Worm (Caenorhabditis elegans) whole organism, L3 larva: Measurements from ENCODE around the gene M04D8.5.

ENCODE experiments used
- R02D3.7 ChIP-seq: fragments of 150-350 bp; optimal IDR thresholded peaks from 2 replicates; lab custom pipeline; 2014; ENCODE audit warnings: missing biosample characterization, missing genetic modification characterization
- ZK546.5 ChIP-seq: sonication (generic microtip); optimal IDR thresholded peaks from 2 replicates; lab custom pipeline; 2017; ENCODE audit warnings: missing biosample characterization, missing genetic modification characterization
- aly-2 ChIP-seq: fragments of 150-350 bp; optimal IDR thresholded peaks from 2 replicates; lab custom pipeline; 2014; ENCODE audit warnings: missing biosample characterization, missing genetic modification characterization
- ama-1 ChIP-seq: fragments of 150-350 bp; optimal IDR thresholded peaks from 2 replicates; lab custom pipeline; 2018
- ceh-82 ChIP-seq: fragments of 150-350 bp; optimal IDR thresholded peaks from 2 replicates; lab custom pipeline; 2014; ENCODE audit warnings: missing biosample characterization, missing genetic modification characterization
- ceh-9 ChIP-seq: sonication (generic microtip); optimal IDR thresholded peaks from 2 replicates; lab custom pipeline; 2018; ENCODE audit warnings: missing biosample characterization, missing genetic modification characterization
- daf-12 ChIP-seq: fragments of 150-350 bp; optimal IDR thresholded peaks from 2 replicates; lab custom pipeline; 2014; ENCODE audit warnings: missing biosample characterization, missing genetic modification reagents, missing genetic modification characterization
- egl-27 ChIP-seq: sonication (generic microtip); optimal IDR thresholded peaks from 4 replicates; lab custom pipeline; 2017; ENCODE audit warnings: missing biosample characterization, missing genetic modification reagents, missing genetic modification characterization
- egl-5 ChIP-seq: fragments of 150-350 bp; optimal IDR thresholded peaks from 2 replicates; lab custom pipeline; 2017; ENCODE audit warnings: missing biosample characterization, missing genetic modification reagents, missing genetic modification characterization, inconsistent platforms
- elt-1 ChIP-seq: fragments of 150-350 bp; optimal IDR thresholded peaks from 2 replicates; lab custom pipeline; 2014; ENCODE audit warnings: missing biosample characterization, missing genetic modification characterization
- elt-3 ChIP-seq, 3 experiments: fragments of 150-350 bp in 1 of 3; sonication (generic microtip) in 2 of 3; optimal IDR thresholded peaks; 2 replicates in 2 of 3; 4 replicates in 1 of 3; lab custom pipeline; 2014 to 2017; ENCODE audit warnings: missing biosample characterization in 3 of 3, missing genetic modification characterization in 3 of 3
- fkh-10 ChIP-seq: sonication (generic microtip); optimal IDR thresholded peaks from 2 replicates; lab custom pipeline; 2017; ENCODE audit warnings: missing biosample characterization, missing genetic modification reagents, missing genetic modification characterization
- fkh-2 ChIP-seq: fragments of 150-350 bp; optimal IDR thresholded peaks from 2 replicates; lab custom pipeline; 2014; ENCODE audit warnings: missing biosample characterization, missing genetic modification reagents, missing genetic modification characterization
- hmg-11 ChIP-seq: sonication (generic microtip); optimal IDR thresholded peaks from 2 replicates; lab custom pipeline; 2016; ENCODE audit warnings: missing genetic modification characterization, missing compliant biosample characterization
- lin-15B ChIP-seq: fragments of 150-350 bp; optimal IDR thresholded peaks from 2 replicates; lab custom pipeline; 2014; ENCODE audit warnings: missing biosample characterization, missing genetic modification characterization
- lin-39 ChIP-seq: fragments of 150-350 bp; optimal IDR thresholded peaks from 2 replicates; lab custom pipeline; 2018; ENCODE audit warnings: missing biosample characterization, missing genetic modification reagents, missing genetic modification characterization
- lsy-12 ChIP-seq: sonication (generic microtip); optimal IDR thresholded peaks from 2 replicates; lab custom pipeline; 2016; ENCODE audit warnings: mild to moderate bottlenecking, missing genetic modification characterization, missing compliant biosample characterization
- mml-1 ChIP-seq: fragments of 150-350 bp; sonication (generic microtip); optimal IDR thresholded peaks from 3 replicates; lab custom pipeline; 2014; ENCODE audit warnings: missing biosample characterization, missing genetic modification characterization
- nfya-1 ChIP-seq: sonication (generic microtip); optimal IDR thresholded peaks from 2 replicates; lab custom pipeline; 2017; ENCODE audit warnings: missing genetic modification characterization, mild to moderate bottlenecking, missing compliant biosample characterization, antibody characterized with exemption, moderate library complexity; ENCODE audit not compliant: insufficient read depth
- nhr-12 ChIP-seq: fragments of 150-350 bp; optimal IDR thresholded peaks from 2 replicates; lab custom pipeline; 2014; ENCODE audit warnings: missing biosample characterization, missing genetic modification characterization
- nhr-23 ChIP-seq: fragments of 150-350 bp; optimal IDR thresholded peaks from 2 replicates; lab custom pipeline; 2014; ENCODE audit warnings: missing biosample characterization, missing genetic modification reagents, missing genetic modification characterization
- nhr-43 ChIP-seq: sonication (generic microtip); optimal IDR thresholded peaks from 2 replicates; lab custom pipeline; 2016; ENCODE audit warnings: mild to moderate bottlenecking, missing genetic modification characterization, missing compliant biosample characterization; ENCODE audit not compliant: poor library complexity, severe bottlenecking
- nhr-67 ChIP-seq: fragments of 150-350 bp; optimal IDR thresholded peaks from 2 replicates; lab custom pipeline; 2014; ENCODE audit warnings: missing biosample characterization, missing genetic modification characterization
- nhr-76 ChIP-seq: fragments of 150-350 bp; sonication (generic microtip); optimal IDR thresholded peaks from 5 replicates; lab custom pipeline; 2014; ENCODE audit warnings: missing biosample characterization, missing genetic modification characterization
- nhr-77 ChIP-seq: fragments of 150-350 bp; optimal IDR thresholded peaks from 2 replicates; lab custom pipeline; 2014; ENCODE audit warnings: missing biosample characterization, missing genetic modification characterization
- pha-4 ChIP-seq: fragments of 150-350 bp; optimal IDR thresholded peaks from 2 replicates; lab custom pipeline; 2014; ENCODE audit warnings: missing biosample characterization, missing genetic modification reagents, missing genetic modification characterization
- sea-2 ChIP-seq: fragments of 150-350 bp; sonication (generic microtip); optimal IDR thresholded peaks from 4 replicates; lab custom pipeline; 2014; ENCODE audit warnings: missing biosample characterization, missing genetic modification reagents, missing genetic modification characterization
- skn-1 ChIP-seq: fragments of 150-350 bp; optimal IDR thresholded peaks from 2 replicates; lab custom pipeline; 2014; ENCODE audit warnings: missing biosample characterization, missing genetic modification characterization
- snpc-4 ChIP-seq: fragments of 150-350 bp; optimal IDR thresholded peaks from 2 replicates; lab custom pipeline; 2014; ENCODE audit warnings: missing biosample characterization, missing genetic modification characterization
- unc-39 ChIP-seq: sonication (generic microtip); optimal IDR thresholded peaks from 4 replicates; lab custom pipeline; 2017; ENCODE audit warnings: missing biosample characterization, missing genetic modification characterization
- unc-62 ChIP-seq: fragments of 150-350 bp; sonication (generic microtip); optimal IDR thresholded peaks from 4 replicates; lab custom pipeline; 2014; ENCODE audit warnings: missing biosample characterization, missing genetic modification reagents, missing genetic modification characterization
- ztf-11 ChIP-seq: fragments of 150-350 bp; optimal IDR thresholded peaks from 2 replicates; lab custom pipeline; 2014; ENCODE audit warnings: missing biosample characterization, missing genetic modification characterization
- ztf-4 ChIP-seq: fragments of 150-350 bp; optimal IDR thresholded peaks from 2 replicates; lab custom pipeline; 2014; ENCODE audit warnings: missing biosample characterization, missing genetic modification characterization

The M04D8.5 gene

DNA sequence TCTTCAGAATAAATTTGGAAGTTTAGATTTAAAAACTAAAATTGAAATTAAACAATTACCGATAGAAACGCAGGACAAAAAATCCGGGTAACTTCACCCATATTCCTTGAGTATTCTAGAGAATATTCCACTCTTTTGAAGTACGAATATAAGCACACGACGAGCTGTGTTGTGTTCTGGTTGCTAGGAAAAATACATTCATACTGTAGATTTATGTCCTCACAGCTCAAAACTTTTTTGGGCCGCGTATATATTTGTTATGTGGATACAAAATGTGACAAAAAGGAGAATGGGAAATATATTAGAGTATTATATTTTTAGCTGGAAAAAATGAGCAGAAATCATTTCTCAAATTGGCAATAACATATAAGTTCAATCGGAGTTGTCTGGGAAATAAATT is at the start of gene M04D8.5:
M04D8.5 (minus strand) TSS at position 101 of the 400 bp plus-strand sequence.
- TF ChIP-seq ama-1 (no peak), elt-3 (tag; optimal IDR thresholded peaks at IDR 0.05; lab: Kevin White, UChicago) (no peak), aly-2 (tag; lab: Kevin White, UChicago) (no peak), pha-4 (tag; lab: Kevin White, UChicago) (no peak), ceh-9 (tag; lab: Kevin White, UChicago) (no peak), fkh-2 (no peak), egl-27 (tag; lab: Kevin White, UChicago) (no peak), daf-12 (tag; lab: Kevin White, UChicago) (no peak), nhr-23 (tag; lab: Kevin White, UChicago) (no peak)

DNA sequence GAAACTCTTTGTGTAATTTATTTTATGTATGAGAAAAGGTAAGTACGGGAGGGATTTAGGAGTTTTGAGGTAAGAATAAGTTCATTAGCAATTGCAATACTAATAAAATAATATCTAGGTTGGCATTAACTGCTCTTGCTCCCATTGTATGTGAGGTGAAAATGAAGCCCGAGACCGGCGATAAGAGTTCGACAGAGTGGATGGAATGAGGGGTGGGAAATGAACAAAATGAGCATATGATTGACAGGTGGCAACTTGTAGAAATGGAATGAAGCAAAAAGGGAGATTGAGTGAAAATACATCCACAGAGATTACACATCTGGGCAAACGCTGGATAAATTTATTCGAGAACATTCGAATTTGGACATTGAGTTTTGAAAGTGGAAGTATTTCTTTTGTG is 45.7 kb upstream of the M04D8.5 start:
- TF ChIP-seq ZK546.5 (tag; lab: Kevin White, UChicago) (no peak), mml-1 (no peak), nhr-43 (tag; lab: Kevin White, UChicago) (no peak), nfya-1 (tag; lab: Kevin White, UChicago) (no peak), ztf-4 (no peak), fkh-10 (GFP tag; lab: Kevin White, UChicago) (no peak), sea-2 (GFP tag; lab: Kevin White, UChicago) (no peak), skn-1 (tag; lab: Kevin White, UChicago) (no peak), nhr-67 (no peak), ceh-9 (tag; lab: Kevin White, UChicago) (no peak), unc-39 (tag; lab: Kevin White, UChicago) (no peak), ztf-11 (tag; lab: Kevin White, UChicago) (no peak)

DNA sequence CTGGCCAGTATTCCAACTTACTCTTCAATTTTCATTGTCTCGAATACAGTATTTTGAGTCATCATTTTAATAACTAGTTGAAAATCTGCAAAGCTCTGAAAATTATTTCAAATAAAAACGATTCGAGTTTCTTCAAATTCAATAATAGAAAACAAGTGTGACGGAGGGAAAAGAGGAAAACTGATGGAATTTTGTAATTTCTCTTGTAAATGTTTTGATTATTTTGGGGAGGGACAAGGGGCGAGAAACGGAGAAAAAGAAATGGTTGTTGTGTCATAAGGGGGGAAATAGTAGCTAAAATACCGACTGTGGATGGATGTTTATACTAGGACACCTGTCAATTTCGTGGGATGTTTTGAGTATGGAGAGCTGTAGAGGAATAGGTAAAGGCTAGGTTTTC is 45.0 kb upstream of the M04D8.5 start, which contains the start of gene T16G12.9:
T16G12.9 (minus strand) TSS at position 101 of the 400 bp plus-strand sequence.
- TF ChIP-seq snpc-4 (tag; lab: Kevin White, UChicago) (no peak), nfya-1 (tag; lab: Kevin White, UChicago) (no peak), nhr-77 (tag; lab: Kevin White, UChicago) (no peak)

DNA sequence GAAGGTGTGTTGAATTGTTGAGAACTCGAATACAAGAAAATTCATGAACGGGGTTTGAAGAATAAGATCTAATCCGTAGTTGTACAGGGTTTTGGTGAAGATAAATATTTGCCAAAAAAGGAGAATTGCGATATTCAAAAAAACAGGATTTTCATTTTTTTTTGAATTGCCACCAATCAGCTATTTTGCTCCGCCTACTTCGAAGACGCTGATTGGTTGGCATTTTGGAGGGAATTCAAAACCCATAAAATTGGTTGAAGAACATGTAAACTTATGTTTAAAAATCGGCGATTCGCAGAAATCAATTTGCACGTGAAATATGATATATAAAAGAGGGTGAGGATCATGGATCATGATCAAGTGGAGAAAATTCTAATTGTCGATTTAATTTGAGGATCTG is 42.9 kb upstream of the M04D8.5 start:
- peak; percentile 92 for TF ChIP-seq nfya-1 (tag; lab: Kevin White, UChicago)
- no peak for TF ChIP-seq pha-4 (tag; lab: Kevin White, UChicago)
- no peak for TF ChIP-seq R02D3.7 (tag; lab: Kevin White, UChicago)
- no peak for TF ChIP-seq egl-5
- TF ChIP-seq nhr-23 (tag; lab: Kevin White, UChicago): no peak

DNA sequence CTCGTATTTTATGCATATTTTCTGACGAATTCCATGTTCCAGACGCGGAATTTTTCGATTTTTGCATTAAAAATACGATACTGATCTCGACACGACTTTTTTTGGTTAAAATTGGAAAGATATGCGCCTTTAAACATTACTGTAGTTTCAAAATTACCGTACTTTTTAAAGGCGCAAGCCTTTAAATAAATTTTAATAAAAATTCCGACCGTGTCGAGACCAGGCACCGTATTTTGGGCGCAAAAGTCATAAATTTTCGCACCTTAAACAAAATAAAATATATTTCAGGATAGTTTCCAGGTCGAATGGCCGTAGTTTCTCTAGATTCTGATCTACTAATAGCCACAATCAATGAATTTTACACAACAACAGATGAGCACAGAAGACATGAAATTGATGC is 36.2 kb upstream of the M04D8.5 start, which contains the start of gene T16G12.6:
T16G12.6 (plus strand) TSS at position 301 of the 400 bp plus-strand sequence.
- TF ChIP-seq skn-1 (tag; lab: Kevin White, UChicago): no peak
- no peak for TF ChIP-seq daf-12 (tag; lab: Kevin White, UChicago)
- no peak for TF ChIP-seq ZK546.5 (tag; lab: Kevin White, UChicago)
- no peak for TF ChIP-seq fkh-10 (GFP tag; lab: Kevin White, UChicago)
- no peak for TF ChIP-seq snpc-4 (tag; lab: Kevin White, UChicago)
- no peak for TF ChIP-seq lin-15B
- no peak for TF ChIP-seq nhr-76 (tag; lab: Kevin White, UChicago)
- no peak for TF ChIP-seq lin-39 (tag; lab: Kevin White, UChicago)
- TF ChIP-seq sea-2 (GFP tag; lab: Kevin White, UChicago): no peak
- TF ChIP-seq mml-1: no peak
- no peak for TF ChIP-seq ama-1
- TF ChIP-seq ceh-82: no peak
- no peak for TF ChIP-seq nhr-12 (tag; lab: Kevin White, UChicago)
- TF ChIP-seq elt-1 (tag; lab: Kevin White, UChicago): no peak
- no peak for TF ChIP-seq nhr-23 (tag; lab: Kevin White, UChicago)
- no peak for TF ChIP-seq unc-62 (GFP tag; lab: Kevin White, UChicago)
- TF ChIP-seq nhr-77 (tag; lab: Kevin White, UChicago): no peak
- TF ChIP-seq hmg-11: no peak

DNA sequence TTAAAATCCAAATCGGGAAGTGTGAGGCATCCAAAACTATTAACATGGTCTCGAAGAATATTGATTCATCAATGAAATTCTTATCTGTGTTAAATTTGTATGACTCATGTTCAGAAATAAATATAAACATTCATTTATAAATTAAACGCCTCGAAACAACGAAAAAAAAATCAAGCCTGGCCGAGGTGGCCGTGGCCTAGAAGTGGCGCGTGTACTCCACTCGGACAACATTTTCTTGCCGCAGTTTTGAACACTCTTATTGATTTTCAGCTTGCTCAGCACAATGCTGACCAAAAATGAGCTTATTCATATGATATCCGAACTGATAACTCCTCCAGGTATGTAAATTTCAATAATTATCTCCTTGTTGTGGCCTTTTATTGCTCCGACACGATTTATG is 31.0 kb upstream of the M04D8.5 start, which contains the start of gene ekl-6:
ekl-6 (plus strand) TSS at position 265 of the 400 bp plus-strand sequence.
- peak; percentile 12 for TF ChIP-seq snpc-4 (tag; lab: Kevin White, UChicago)
- no peak for TF ChIP-seq nhr-77 (tag; lab: Kevin White, UChicago)
- TF ChIP-seq ZK546.5 (tag; lab: Kevin White, UChicago): no peak
- peak; percentile 22 for TF ChIP-seq lsy-12 (tag; lab: Kevin White, UChicago)
- TF ChIP-seq hmg-11: peak; percentile 65
- peak; percentile 48 for TF ChIP-seq lin-15B
- TF ChIP-seq nhr-43 (tag; lab: Kevin White, UChicago): peak; percentile 79
